Worm (Caenorhabditis elegans) whole organism, early embryonic: Measurements from ENCODE around the gene srz-101.

ENCODE experiments used
- ama-1 ChIP-seq: fragments of 150-350 bp; optimal IDR thresholded peaks from 2 replicates; lab custom pipeline; 2014
- ets-7 ChIP-seq: sonication (generic microtip); optimal IDR thresholded peaks from 2 replicates; lab custom pipeline; 2016; ENCODE audit warnings: missing genotype, missing genetic modification characterization, missing compliant biosample characterization
- hmg-4 ChIP-seq: fragments of 200-800 bp; sonication (Bioruptor generic); optimal IDR thresholded peaks from 2 replicates; lab custom pipeline; 2018; ENCODE audit warnings: mild to moderate bottlenecking, missing genetic modification characterization, missing compliant biosample characterization

ce11 chrV:16744783-16745182, 50.1 kb downstream of the srz-101 start:
- TF ChIP-seq hmg-4 (GFP tag; lab: Kevin White, UChicago): no peak
- no peak for TF ChIP-seq ets-7 (tag; lab: Kevin White, UChicago)
- no peak for TF ChIP-seq ama-1 (lab: Kevin White, UChicago)
